Fruit fly (Drosophila melanogaster) whole organism, embryonic: ENCODE results near the gene CG3919.

ENCODE experiments used
- Atf3 ChIP-seq: fragments of 200-800 bp; sonication (Bioruptor generic); optimal IDR thresholded peaks from 3 replicates; lab custom pipeline; 2016; ENCODE audit warnings: missing biosample characterization, missing genetic modification characterization
- CG10654 ChIP-seq: fragments of 200-800 bp; sonication (Bioruptor generic); optimal IDR thresholded peaks from 2 replicates; lab custom pipeline; 2016; ENCODE audit warnings: missing biosample characterization, missing genetic modification characterization
- CG12155 ChIP-seq: fragments of 200-800 bp; sonication (Bioruptor generic); optimal IDR thresholded peaks from 3 replicates; lab custom pipeline; 2016; ENCODE audit warnings: missing biosample characterization, missing genetic modification characterization
- CG12744 ChIP-seq: fragments of 200-800 bp; sonication (Bioruptor generic); optimal IDR thresholded peaks from 2 replicates; lab custom pipeline; 2016; ENCODE audit warnings: missing biosample characterization, missing genetic modification characterization
- CG1603 ChIP-seq: fragments of 200-800 bp; sonication (Bioruptor generic); optimal IDR thresholded peaks from 2 replicates; lab custom pipeline; 2019; ENCODE audit warnings: missing biosample characterization, mild to moderate bottlenecking, missing genetic modification characterization, moderate library complexity
- CG2129 ChIP-seq: fragments of 200-800 bp; sonication (Bioruptor generic); IDR thresholded peaks from 2 replicates; pipeline ENCODE4 v1.3.6; 2022; ENCODE audit warnings: missing biosample characterization, missing genetic modification characterization; ENCODE audit not compliant: partially characterized antibody
- CG32532 ChIP-seq: fragments of 200-800 bp; sonication (Bioruptor generic); IDR thresholded peaks from 2 replicates; pipeline ENCODE4 v1.3.6; 2022; ENCODE audit warnings: missing biosample characterization, missing genetic modification characterization
- CG3281 ChIP-seq: fragments of 200-800 bp; sonication (Bioruptor generic); optimal IDR thresholded peaks from 3 replicates; lab custom pipeline; 2017; ENCODE audit warnings: missing biosample characterization, mild to moderate bottlenecking, missing genetic modification characterization
- CG33213 ChIP-seq: fragments of 200-800 bp; sonication (Bioruptor generic); optimal IDR thresholded peaks from 3 replicates; lab custom pipeline; 2016; ENCODE audit warnings: missing biosample characterization, missing genetic modification characterization
- CG3726 ChIP-seq: fragments of 200-800 bp; sonication (Bioruptor generic); IDR thresholded peaks from 3 replicates; pipeline ENCODE4, ENCODE4 v1.3.6; 2022; ENCODE audit warnings: missing biosample characterization, missing genetic modification characterization
- CG3847 ChIP-seq: fragments of 200-800 bp; sonication (Bioruptor generic); IDR thresholded peaks from 2 replicates; pipeline ENCODE4 v1.3.6; 2022; ENCODE audit warnings: missing biosample characterization, missing genetic modification characterization
- CG6175 ChIP-seq: fragments of 200-800 bp; sonication (Bioruptor generic); IDR thresholded peaks from 3 replicates; pipeline ENCODE4 v1.3.6; 2022; ENCODE audit warnings: missing biosample characterization, missing genetic modification characterization
- CG8089 ChIP-seq: fragments of 200-800 bp; sonication (Bioruptor generic); optimal IDR thresholded peaks from 3 replicates; lab custom pipeline; 2016; ENCODE audit warnings: missing biosample characterization, missing genetic modification characterization
- CG9932 ChIP-seq: fragments of 200-800 bp; sonication (Bioruptor generic); IDR thresholded peaks from 2 replicates; pipeline ENCODE4 v1.3.6; 2022; ENCODE audit warnings: missing biosample characterization, missing genetic modification characterization
- Doc2 ChIP-seq: fragments of 200-800 bp; sonication (Bioruptor generic); IDR thresholded peaks from 2 replicates; pipeline ENCODE4 v1.3.6; 2022; ENCODE audit warnings: missing biosample characterization, missing genetic modification characterization
- Fer2 ChIP-seq: fragments of 200-800 bp; sonication (Bioruptor generic); optimal IDR thresholded peaks from 2 replicates; lab custom pipeline; 2018; ENCODE audit warnings: missing biosample characterization, mild to moderate bottlenecking, missing genetic modification characterization, moderate library complexity
- HLH54F ChIP-seq: fragments of 200-800 bp; sonication (Bioruptor generic); optimal IDR thresholded peaks from 3 replicates; lab custom pipeline; 2016; ENCODE audit warnings: missing biosample characterization, missing genetic modification characterization
- Kr ChIP-seq: fragments of 200-800 bp; sonication (Bioruptor generic); optimal IDR thresholded peaks from 2 replicates; lab custom pipeline; 2017; ENCODE audit warnings: missing biosample characterization, mild to moderate bottlenecking, missing genetic modification characterization
- Lim3 ChIP-seq: fragments of 200-800 bp; sonication (Bioruptor generic); IDR thresholded peaks from 2 replicates; pipeline ENCODE4 v1.3.6; 2022; ENCODE audit warnings: missing biosample characterization, missing genetic modification characterization
- Med ChIP-seq: fragments of 200-800 bp; sonication (Bioruptor generic); peaks from one replicate; lab custom pipeline; 2016; ENCODE audit warnings: missing biosample characterization, missing genetic modification characterization, mild to moderate bottlenecking, inconsistent platforms, moderate library complexity
- NK7.1 ChIP-seq: fragments of 200-800 bp; sonication (Bioruptor generic); optimal IDR thresholded peaks from 3 replicates; lab custom pipeline; 2016; ENCODE audit warnings: missing biosample characterization, missing genetic modification characterization
- Stat92E ChIP-seq, 3 experiments: fragments of >200 bp in 2 of 3; fragments of 200-800 bp in 1 of 3; sonication (Bioruptor generic) in 1 of 3; optimal IDR thresholded peaks; 2 replicates each; lab custom pipeline; 2017 to 2019; ENCODE audit warnings: missing biosample characterization in 3 of 3, missing genetic modification characterization in 3 of 3, mild to moderate bottlenecking in 1 of 3, moderate library complexity in 1 of 3
- YL-1 ChIP-seq: fragments of 200-800 bp; sonication (Bioruptor generic); optimal IDR thresholded peaks from 3 replicates; lab custom pipeline; 2017; ENCODE audit warnings: missing biosample characterization, mild to moderate bottlenecking, missing genetic modification characterization
- ab ChIP-seq: fragments of 200-800 bp; sonication (Bioruptor generic); optimal IDR thresholded peaks from 2 replicates; lab custom pipeline; 2016; ENCODE audit warnings: missing biosample characterization, missing genetic modification characterization
- bsh ChIP-seq, 2 experiments: fragments of 200-800 bp; sonication (Bioruptor generic); optimal IDR thresholded peaks; 2 replicates each; lab custom pipeline; 2017 to 2018; ENCODE audit warnings: mild to moderate bottlenecking in 2 of 2, missing biosample characterization in 2 of 2, missing genetic modification characterization in 2 of 2, moderate library complexity in 1 of 2
- crp ChIP-seq, 2 experiments: fragments of 200-800 bp; sonication (Bioruptor generic); optimal IDR thresholded peaks; 2 replicates in 1 of 2; 3 replicates in 1 of 2; lab custom pipeline; 2017; ENCODE audit warnings: missing biosample characterization in 2 of 2, missing genetic modification characterization in 2 of 2, mild to moderate bottlenecking in 1 of 2, moderate library complexity in 1 of 2
- dimm ChIP-seq: fragments of 200-800 bp; sonication (Bioruptor generic); IDR thresholded peaks from 2 replicates; pipeline ENCODE4 v1.3.6; 2022; ENCODE audit warnings: missing biosample characterization, missing genetic modification characterization
- gce ChIP-seq: fragments of 200-800 bp; sonication (Bioruptor generic); IDR thresholded peaks from 3 replicates; pipeline ENCODE4 v1.3.6; 2022; ENCODE audit warnings: missing biosample characterization, missing genetic modification characterization
- grn ChIP-seq: fragments of 200-800 bp; sonication (Bioruptor generic); optimal IDR thresholded peaks from 3 replicates; lab custom pipeline; 2017; ENCODE audit warnings: missing biosample characterization, missing genetic modification characterization
- insv ChIP-seq, 2 experiments: fragments of 200-800 bp; sonication (Bioruptor generic); optimal IDR thresholded peaks; 3 replicates each; lab custom pipeline; 2016 to 2018; ENCODE audit warnings: missing biosample characterization in 2 of 2, missing genetic modification characterization in 2 of 2
- inv ChIP-seq: fragments of 200-800 bp; sonication (Bioruptor generic); IDR thresholded peaks from 2 replicates; pipeline ENCODE4 v1.3.6; 2022; ENCODE audit warnings: missing biosample characterization, missing genetic modification characterization; ENCODE audit not compliant: partially characterized antibody
- ken ChIP-seq: fragments of 200-800 bp; sonication (Bioruptor generic); IDR thresholded peaks from 3 replicates; pipeline ENCODE4 v1.3.6; 2022; ENCODE audit warnings: missing biosample characterization, missing genetic modification characterization
- nerfin-2 ChIP-seq: fragments of 200-800 bp; sonication (Bioruptor generic); IDR thresholded peaks from 2 replicates; pipeline ENCODE4 v1.3.6; 2022; ENCODE audit warnings: missing biosample characterization, missing genetic modification characterization; ENCODE audit not compliant: partially characterized antibody
- nmo ChIP-seq: fragments of 200-800 bp; sonication (Bioruptor generic); optimal IDR thresholded peaks from 2 replicates; lab custom pipeline; 2018; ENCODE audit warnings: missing biosample characterization, mild to moderate bottlenecking, missing genetic modification characterization, moderate library complexity
- nom ChIP-seq: fragments of 200-800 bp; sonication (Bioruptor generic); optimal IDR thresholded peaks from 2 replicates; lab custom pipeline; 2017; ENCODE audit warnings: missing biosample characterization, missing genetic modification characterization, mild to moderate bottlenecking, moderate library complexity, missing genetic modification reagents
- p53 ChIP-seq: fragments of 200-800 bp; sonication (Bioruptor generic); optimal IDR thresholded peaks from 2 replicates; lab custom pipeline; 2016; ENCODE audit warnings: missing biosample characterization, missing genetic modification characterization
- pnt ChIP-seq: fragments of 200-800 bp; sonication (Bioruptor generic); optimal IDR thresholded peaks from 3 replicates; lab custom pipeline; 2016; ENCODE audit warnings: missing biosample characterization, missing genetic modification characterization
- prd ChIP-seq, 3 experiments: fragments of >200 bp in 2 of 3; fragments of 200-800 bp in 1 of 3; sonication (Bioruptor generic) in 1 of 3; optimal IDR thresholded peaks in 2 of 3; IDR thresholded peaks in 1 of 3; 2 replicates in 2 of 3; 3 replicates in 1 of 3; pipeline versions ENCODE4 v1.3.6 to Lab custom; 2017 to 2022; ENCODE audit warnings: missing biosample characterization in 1 of 3, missing genetic modification characterization in 1 of 3
- ranshi ChIP-seq: fragments of 200-800 bp; sonication (Bioruptor generic); IDR thresholded peaks from 2 replicates; pipeline ENCODE4 v1.3.6; 2022; ENCODE audit warnings: missing biosample characterization, missing genetic modification characterization
- run ChIP-seq: fragments of 200-800 bp; sonication (Bioruptor generic); optimal IDR thresholded peaks from 3 replicates; lab custom pipeline; 2018; ENCODE audit warnings: missing biosample characterization, mild to moderate bottlenecking, missing genetic modification characterization
- schlank ChIP-seq: fragments of 200-800 bp; sonication (Bioruptor generic); optimal IDR thresholded peaks from 2 replicates; lab custom pipeline; 2018; ENCODE audit warnings: missing biosample characterization, mild to moderate bottlenecking, missing genetic modification characterization
- sd ChIP-seq: fragments of 200-800 bp; sonication (Bioruptor generic); optimal IDR thresholded peaks from 3 replicates; lab custom pipeline; 2018; ENCODE audit warnings: missing biosample characterization, mild to moderate bottlenecking, missing genetic modification characterization, moderate library complexity
- sisA ChIP-seq: fragments of 200-800 bp; sonication (Bioruptor generic); IDR thresholded peaks from 2 replicates; pipeline ENCODE4 v1.3.6; 2022; ENCODE audit warnings: missing biosample characterization, missing genetic modification characterization
- slbo ChIP-seq: fragments of 200-800 bp; sonication (Bioruptor generic); IDR thresholded peaks from 2 replicates; pipeline ENCODE4 v1.3.6; 2022; ENCODE audit warnings: missing biosample characterization, missing genetic modification characterization
- slp2 ChIP-seq: fragments of 200-800 bp; sonication (Bioruptor generic); optimal IDR thresholded peaks from 2 replicates; lab custom pipeline; 2016; ENCODE audit warnings: missing biosample characterization, missing genetic modification characterization
- trh ChIP-seq: fragments of 200-800 bp; sonication (Bioruptor generic); optimal IDR thresholded peaks from 2 replicates; lab custom pipeline; 2016; ENCODE audit warnings: missing biosample characterization, missing genetic modification characterization
- wor ChIP-seq: fragments of 200-800 bp; sonication (Bioruptor generic); IDR thresholded peaks from 2 replicates; pipeline ENCODE4 v1.3.6; 2022; ENCODE audit warnings: missing biosample characterization, missing genetic modification characterization
- z ChIP-seq: fragments of 200-800 bp; sonication (Bioruptor generic); IDR thresholded peaks from 3 replicates; pipeline ENCODE4 v1.3.6; 2022; ENCODE audit warnings: missing biosample characterization, missing genetic modification characterization
- zen ChIP-seq: fragments of 200-800 bp; sonication (Bioruptor generic); optimal IDR thresholded peaks from 3 replicates; lab custom pipeline; 2018; ENCODE audit warnings: missing biosample characterization, mild to moderate bottlenecking, missing genetic modification characterization, moderate library complexity
- zfh2 ChIP-seq: fragments of 200-800 bp; sonication (Bioruptor generic); optimal IDR thresholded peaks from 2 replicates; lab custom pipeline; 2016; ENCODE audit warnings: missing biosample characterization, missing genetic modification characterization

Gene CG3919

DNA sequence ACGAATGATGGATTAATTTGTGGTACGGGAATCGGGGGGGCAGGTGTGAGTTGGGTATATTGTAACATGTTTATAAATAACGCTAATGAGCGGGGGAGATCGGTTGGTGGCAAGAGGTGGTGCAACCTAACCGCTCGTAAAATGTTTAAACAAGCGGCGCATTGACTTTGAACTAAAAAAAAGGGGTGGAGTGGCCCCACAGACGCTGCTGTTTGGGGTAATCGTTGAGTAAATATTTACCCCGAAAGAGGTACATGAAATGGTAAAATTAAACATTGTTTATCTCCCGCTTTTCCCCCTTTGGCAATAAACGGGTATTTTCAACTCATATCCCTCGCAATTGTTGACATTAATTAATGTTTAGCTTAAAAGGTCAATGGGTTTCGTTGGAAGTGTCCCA lies 44.3 kb upstream of the CG3919 start (continued):
- TF ChIP-seq Fer2 (tag; lab: Kevin White, UChicago) (no peak), trh (GFP tag; lab: Kevin White, UChicago) (no peak), ken (no peak), CG8089 (GFP tag; lab: Kevin White, UChicago) (peak; percentile 14), dimm (GFP tag; lab: Robert Waterston, UW) (no peak), wor (no peak), nerfin-2 (GFP tag; lab: Robert Waterston, UW) (no peak), insv (GFP tag; optimal IDR thresholded peaks at IDR 0.05; lab: Kevin White, UChicago) (no peak), inv (no peak), NK7.1 (no peak), nmo (GFP tag; lab: Kevin White, UChicago) (peak; percentile 16), CG33213 (GFP tag; lab: Kevin White, UChicago) (peak; percentile 12), Kr (GFP tag; lab: Kevin White, UChicago) (peak; percentile 92), CG32532 (GFP tag; lab: Robert Waterston, UW) (no peak), prd (optimal IDR thresholded peaks at IDR 0.05; lab: Kevin White, UChicago) (no peak), prd (GFP tag; IDR thresholded peaks at IDR 0.05; lab: Robert Waterston, UW) (no peak), Atf3 (GFP tag; lab: Kevin White, UChicago) (no peak), pnt (no peak), grn (no peak), CG12744 (GFP tag; lab: Kevin White, UChicago) (no peak), CG10654 (no peak), CG3847 (GFP tag; lab: Robert Waterston, UW) (no peak), zfh2 (no peak), CG3726 (GFP tag; lab: Robert Waterston, UW) (no peak), p53 (GFP tag; lab: Kevin White, UChicago) (no peak), schlank (tag; lab: Kevin White, UChicago) (no peak), z (no peak; the same call in 2 of the 3 replicates), Stat92E (GFP tag; optimal IDR thresholded peaks at IDR 0.05; lab: Kevin White, UChicago) (peak in 1 of 3 experiments; percentile 4), slbo (0 out of 2 replicates have a peak, but pooled peaks have one; percentile 10), slp2 (peak; percentile 44), zen (no peak), CG12155 (GFP tag; lab: Kevin White, UChicago) (no peak), HLH54F (GFP tag; lab: Kevin White, UChicago) (no peak), Doc2 (no peak), CG2129 (GFP tag; lab: Robert Waterston, UW) (no peak), YL-1 (GFP tag; lab: Kevin White, UChicago) (peak; percentile 45), nom (no peak), ab (GFP tag; lab: Kevin White, UChicago) (no peak), gce (GFP tag; lab: Robert Waterston, UW) (peak; percentile 63; the same call in 2 of the 3 replicates), sd (tag; lab: Kevin White, UChicago) (peak; percentile 35), CG3281 (GFP tag; lab: Kevin White, UChicago) (peak; percentile 48), CG6175 (GFP tag; lab: Robert Waterston, UW) (peak; percentile 61; the same call in 2 of the 3 replicates), crp (GFP tag; optimal IDR thresholded peaks at IDR 0.05; lab: Kevin White, UChicago) (peak in 1 of 2 experiments; percentile 10), Med (GFP tag; lab: Kevin White, UChicago) (peak; percentile 84), CG9932 (GFP tag; lab: Robert Waterston, UW) (no peak), CG1603 (peak; percentile 64), ranshi (0 out of 2 replicates have a peak, but pooled peaks have one; percentile 31), bsh (GFP tag; optimal IDR thresholded peaks at IDR 0.05; lab: Kevin White, UChicago) (peak in 1 of 2 experiments; percentile 71), sisA (GFP tag; lab: Robert Waterston, UW) (no peak), Lim3 (GFP tag; lab: Robert Waterston, UW) (no peak), run (tag; lab: Kevin White, UChicago) (peak; percentile 81)
